Worm (Caenorhabditis elegans) whole organism, late embryonic: ENCODE measurements around the gene clec-121.

Experiments used
- C08G9.2 ChIP-seq: sonication (generic microtip); optimal IDR thresholded peaks from 2 replicates; lab custom pipeline; 2016; ENCODE audit warnings: mild to moderate bottlenecking, missing genetic modification characterization, moderate library complexity, missing compliant biosample characterization
- C38D4.7 ChIP-seq: fragments of 200-800 bp; sonication (Bioruptor generic); optimal IDR thresholded peaks from 2 replicates; lab custom pipeline; 2018; ENCODE audit warnings: mild to moderate bottlenecking, missing genetic modification characterization, moderate library complexity, missing compliant biosample characterization
- F13H6.1 ChIP-seq: sonication (generic microtip); optimal IDR thresholded peaks from 2 replicates; lab custom pipeline; 2016; ENCODE audit warnings: missing genetic modification characterization, missing compliant biosample characterization
- K02D7.2 ChIP-seq: sonication (generic microtip); optimal IDR thresholded peaks from 2 replicates; lab custom pipeline; 2017; ENCODE audit warnings: mild to moderate bottlenecking, missing genetic modification characterization, missing compliant biosample characterization
- K09A11.1 ChIP-seq: sonication (generic microtip); optimal IDR thresholded peaks from 2 replicates; lab custom pipeline; 2017; ENCODE audit warnings: antibody characterized with exemption, mild to moderate bottlenecking, missing genetic modification characterization, missing compliant biosample characterization; ENCODE audit not compliant: insufficient read depth
- T23F11.4 ChIP-seq: fragments of 200-800 bp; sonication (Bioruptor generic); optimal IDR thresholded peaks from 2 replicates; lab custom pipeline; 2018; ENCODE audit warnings: mild to moderate bottlenecking, missing genetic modification characterization, missing compliant biosample characterization
- Y22D7AL.16 ChIP-seq: sonication (generic microtip); optimal IDR thresholded peaks from 2 replicates; lab custom pipeline; 2016; ENCODE audit warnings: missing genetic modification characterization, missing compliant biosample characterization
- ahr-1 ChIP-seq: sonication (generic microtip); optimal IDR thresholded peaks from 2 replicates; lab custom pipeline; 2016; ENCODE audit warnings: missing genetic modification characterization, missing compliant biosample characterization
- ama-1 ChIP-seq: fragments of 150-350 bp; optimal IDR thresholded peaks from 2 replicates; lab custom pipeline; 2014
- ceh-14 ChIP-seq: sonication (generic microtip); optimal IDR thresholded peaks from 2 replicates; lab custom pipeline; 2016; ENCODE audit warnings: missing genotype, missing genetic modification characterization, missing compliant biosample characterization
- ceh-19 ChIP-seq: fragments of 200-800 bp; sonication (Bioruptor generic); optimal IDR thresholded peaks from 2 replicates; lab custom pipeline; 2018; ENCODE audit warnings: mild to moderate bottlenecking, missing genetic modification characterization, missing compliant biosample characterization
- ceh-2 ChIP-seq: sonication (generic microtip); optimal IDR thresholded peaks from 2 replicates; lab custom pipeline; 2016; ENCODE audit warnings: missing genotype, missing genetic modification characterization, missing compliant biosample characterization
- ceh-24 ChIP-seq: sonication (generic microtip); optimal IDR thresholded peaks from 2 replicates; lab custom pipeline; 2016; ENCODE audit warnings: mild to moderate bottlenecking, missing genetic modification characterization, missing compliant biosample characterization
- ceh-34 ChIP-seq: sonication (generic microtip); optimal IDR thresholded peaks from 2 replicates; lab custom pipeline; 2016; ENCODE audit warnings: mild to moderate bottlenecking, missing genetic modification characterization, missing compliant biosample characterization
- ceh-45 ChIP-seq: fragments of 200-800 bp; sonication (Bioruptor generic); IDR thresholded peaks from 2 replicates; pipeline ENCODE4 v1.3.6; 2022; ENCODE audit warnings: missing genetic modification reagents, missing genetic modification characterization, missing compliant biosample characterization
- ceh-48 ChIP-seq: sonication (generic microtip); optimal IDR thresholded peaks from 2 replicates; lab custom pipeline; 2016; ENCODE audit warnings: missing genetic modification characterization, inconsistent platforms, missing compliant biosample characterization
- ceh-6 ChIP-seq: fragments of 200-800 bp; sonication (Bioruptor generic); optimal IDR thresholded peaks from 2 replicates; lab custom pipeline; 2018; ENCODE audit warnings: mild to moderate bottlenecking, missing genetic modification characterization, missing compliant biosample characterization
- ceh-9 ChIP-seq: sonication (generic microtip); optimal IDR thresholded peaks from 2 replicates; lab custom pipeline; 2016; ENCODE audit warnings: mild to moderate bottlenecking, missing genetic modification characterization, inconsistent platforms, missing compliant biosample characterization
- che-1 ChIP-seq: sonication (generic microtip); optimal IDR thresholded peaks from 2 replicates; lab custom pipeline; 2016; ENCODE audit warnings: mild to moderate bottlenecking, missing genetic modification characterization, missing compliant biosample characterization
- elt-2 ChIP-seq: sonication (generic microtip); optimal IDR thresholded peaks from 2 replicates; lab custom pipeline; 2016; ENCODE audit warnings: missing genetic modification reagents, missing genetic modification characterization, missing compliant biosample characterization
- elt-4 ChIP-seq: sonication (generic microtip); optimal IDR thresholded peaks from 2 replicates; lab custom pipeline; 2016; ENCODE audit warnings: missing genetic modification characterization, missing compliant biosample characterization
- ets-4 ChIP-seq: sonication (generic microtip); optimal IDR thresholded peaks from 2 replicates; lab custom pipeline; 2016; ENCODE audit warnings: missing genetic modification characterization, missing compliant biosample characterization
- eyg-1 ChIP-seq: sonication (generic microtip); optimal IDR thresholded peaks from 2 replicates; lab custom pipeline; 2016; ENCODE audit warnings: missing genotype, missing genetic modification characterization, missing compliant biosample characterization
- fkh-10 ChIP-seq: fragments of 150-350 bp; optimal IDR thresholded peaks from 2 replicates; lab custom pipeline; 2014; ENCODE audit warnings: missing biosample characterization, missing genetic modification reagents, missing genetic modification characterization
- fkh-6 ChIP-seq: sonication (generic microtip); optimal IDR thresholded peaks from 2 replicates; lab custom pipeline; 2016; ENCODE audit warnings: missing genetic modification characterization, missing compliant biosample characterization
- hlh-13 ChIP-seq: fragments of 200-800 bp; sonication (Bioruptor generic); optimal IDR thresholded peaks from 2 replicates; lab custom pipeline; 2018; ENCODE audit warnings: mild to moderate bottlenecking, missing genetic modification characterization, missing compliant biosample characterization
- hlh-15 ChIP-seq: sonication (generic microtip); optimal IDR thresholded peaks from 2 replicates; lab custom pipeline; 2016; ENCODE audit warnings: missing genetic modification characterization, missing compliant biosample characterization
- hlh-30 ChIP-seq: sonication (generic microtip); optimal IDR thresholded peaks from 2 replicates; lab custom pipeline; 2017; ENCODE audit warnings: antibody characterized with exemption, missing genetic modification characterization, missing compliant biosample characterization; ENCODE audit not compliant: insufficient read depth
- hlh-8 ChIP-seq: sonication (generic microtip); optimal IDR thresholded peaks from 2 replicates; lab custom pipeline; 2016; ENCODE audit warnings: missing genotype, missing genetic modification characterization, missing compliant biosample characterization
- lim-6 ChIP-seq: sonication (generic microtip); optimal IDR thresholded peaks from 2 replicates; lab custom pipeline; 2016; ENCODE audit warnings: missing genetic modification characterization, missing compliant biosample characterization
- lin-11 ChIP-seq: fragments of 200-800 bp; sonication (Bioruptor generic); optimal IDR thresholded peaks from 2 replicates; lab custom pipeline; 2018; ENCODE audit warnings: mild to moderate bottlenecking, missing genetic modification characterization, missing compliant biosample characterization
- madf-2 ChIP-seq: sonication (generic microtip); optimal IDR thresholded peaks from 2 replicates; lab custom pipeline; 2017; ENCODE audit warnings: missing genetic modification characterization, missing compliant biosample characterization
- mec-3 ChIP-seq: sonication (generic microtip); optimal IDR thresholded peaks from 2 replicates; lab custom pipeline; 2016; ENCODE audit warnings: borderline replicate concordance, missing genetic modification characterization, missing compliant biosample characterization
- nfya-1 ChIP-seq: sonication (generic microtip); optimal IDR thresholded peaks from 2 replicates; lab custom pipeline; 2017; ENCODE audit warnings: missing genetic modification characterization, mild to moderate bottlenecking, missing compliant biosample characterization, antibody characterized with exemption, moderate library complexity
- nhr-11 ChIP-seq: fragments of 150-350 bp; optimal IDR thresholded peaks from 2 replicates; lab custom pipeline; 2014; ENCODE audit warnings: missing biosample characterization, missing genetic modification characterization
- nhr-232 ChIP-seq: sonication (generic microtip); optimal IDR thresholded peaks from 2 replicates; lab custom pipeline; 2016; ENCODE audit warnings: missing genetic modification characterization, missing compliant biosample characterization
- odd-2 ChIP-seq: sonication (generic microtip); optimal IDR thresholded peaks from 2 replicates; lab custom pipeline; 2017; ENCODE audit warnings: antibody characterized with exemption, mild to moderate bottlenecking, missing genetic modification characterization, missing compliant biosample characterization
- pag-3 ChIP-seq: sonication (generic microtip); optimal IDR thresholded peaks from 2 replicates; lab custom pipeline; 2016; ENCODE audit warnings: missing compliant biosample characterization, missing genetic modification characterization, borderline replicate concordance
- pat-9 ChIP-seq: fragments of 200-800 bp; sonication (Bioruptor generic); optimal IDR thresholded peaks from 2 replicates; lab custom pipeline; 2018; ENCODE audit warnings: mild to moderate bottlenecking, missing genetic modification characterization, moderate library complexity, missing compliant biosample characterization
- pax-1 ChIP-seq: fragments of 150-350 bp; optimal IDR thresholded peaks from 2 replicates; lab custom pipeline; 2014; ENCODE audit warnings: missing biosample characterization, missing genetic modification characterization
- pha-2 ChIP-seq: sonication (generic microtip); optimal IDR thresholded peaks from 2 replicates; lab custom pipeline; 2017; ENCODE audit warnings: mild to moderate bottlenecking, missing genetic modification characterization, missing compliant biosample characterization
- pqm-1 ChIP-seq: sonication (generic microtip); optimal IDR thresholded peaks from 2 replicates; lab custom pipeline; 2016; ENCODE audit warnings: missing genetic modification characterization, missing compliant biosample characterization
- pros-1 ChIP-seq: fragments of 150-350 bp; optimal IDR thresholded peaks from 2 replicates; lab custom pipeline; 2014; ENCODE audit warnings: missing biosample characterization, missing genetic modification reagents, missing genetic modification characterization
- rnt-1 ChIP-seq: sonication (generic microtip); optimal IDR thresholded peaks from 2 replicates; lab custom pipeline; 2016; ENCODE audit warnings: missing genetic modification characterization, missing compliant biosample characterization
- sdc-2 ChIP-seq: sonication (generic microtip); optimal IDR thresholded peaks from 2 replicates; lab custom pipeline; 2016; ENCODE audit warnings: missing genotype, missing genetic modification characterization, missing compliant biosample characterization
- sox-2 ChIP-seq: fragments of 200-800 bp; sonication (Bioruptor generic); IDR thresholded peaks from 2 replicates; pipeline ENCODE4 v1.3.6; 2022; ENCODE audit warnings: missing genetic modification reagents, missing genetic modification characterization, missing compliant biosample characterization
- sox-4 ChIP-seq: sonication (generic microtip); optimal IDR thresholded peaks from 2 replicates; lab custom pipeline; 2017; ENCODE audit warnings: mild to moderate bottlenecking, missing genetic modification characterization, inconsistent platforms, missing compliant biosample characterization
- syd-9 ChIP-seq: sonication (generic microtip); optimal IDR thresholded peaks from 2 replicates; lab custom pipeline; 2016; ENCODE audit warnings: mild to moderate bottlenecking, missing genetic modification characterization, moderate library complexity, missing compliant biosample characterization
- tbx-7 ChIP-seq: sonication (generic microtip); optimal IDR thresholded peaks from 2 replicates; lab custom pipeline; 2016; ENCODE audit warnings: missing genotype, missing genetic modification characterization, missing compliant biosample characterization
- ttx-3 ChIP-seq: sonication (generic microtip); optimal IDR thresholded peaks from 2 replicates; lab custom pipeline; 2016; ENCODE audit warnings: missing genetic modification reagents, missing genetic modification characterization, missing compliant biosample characterization
- unc-42 ChIP-seq: sonication (generic microtip); optimal IDR thresholded peaks from 2 replicates; lab custom pipeline; 2016; ENCODE audit warnings: missing genotype, missing genetic modification characterization, missing compliant biosample characterization
- unc-55 ChIP-seq: sonication (generic microtip); optimal IDR thresholded peaks from 2 replicates; lab custom pipeline; 2017; ENCODE audit warnings: missing biosample characterization, missing genetic modification reagents, missing genetic modification characterization
- unc-86 ChIP-seq: sonication (generic microtip); optimal IDR thresholded peaks from 2 replicates; lab custom pipeline; 2016; ENCODE audit warnings: missing genetic modification characterization, missing compliant biosample characterization
- ztf-16 ChIP-seq: sonication (generic microtip); optimal IDR thresholded peaks from 2 replicates; lab custom pipeline; 2017; ENCODE audit warnings: missing genetic modification characterization, missing compliant biosample characterization

clec-121 gene

ce11 chrII:3055531-3055930, 46.6 kb upstream of the clec-121 start:
- TF ChIP-seq ama-1 (lab: Kevin White, UChicago) (no peak), pqm-1 (tag; lab: Kevin White, UChicago) (no peak), pax-1 (tag; lab: Kevin White, UChicago) (no peak), nfya-1 (tag; lab: Kevin White, UChicago) (peak; percentile 67), odd-2 (tag; lab: Kevin White, UChicago) (no peak), hlh-8 (tag; lab: Kevin White, UChicago) (no peak), hlh-15 (tag; lab: Kevin White, UChicago) (no peak), ceh-9 (tag; lab: Kevin White, UChicago) (no peak), sdc-2 (tag; lab: Kevin White, UChicago) (peak; percentile 43), pros-1 (tag; lab: Kevin White, UChicago) (peak; percentile 60), Y22D7AL.16 (tag; lab: Kevin White, UChicago) (no peak), syd-9 (tag; lab: Kevin White, UChicago) (no peak), unc-86 (no peak), nhr-11 (tag; lab: Kevin White, UChicago) (no peak), sox-2 (no peak), pat-9 (tag; lab: Kevin White, UChicago) (no peak), C38D4.7 (GFP tag; lab: Kevin White, UChicago) (no peak), ceh-34 (tag; lab: Kevin White, UChicago) (peak; percentile 45), ets-4 (tag; lab: Kevin White, UChicago) (no peak), fkh-6 (tag; lab: Kevin White, UChicago) (peak; percentile 48), ceh-6 (GFP tag; lab: Kevin White, UChicago) (no peak), ceh-24 (tag; lab: Kevin White, UChicago) (no peak), T23F11.4 (no peak), ttx-3 (tag; lab: Kevin White, UChicago) (no peak), K09A11.1 (tag; lab: Kevin White, UChicago) (no peak), che-1 (tag; lab: Kevin White, UChicago) (no peak), hlh-30 (tag; lab: Kevin White, UChicago) (peak; percentile 67), hlh-13 (GFP tag; lab: Kevin White, UChicago) (no peak), elt-2 (no peak), ceh-48 (tag; lab: Kevin White, UChicago) (no peak), ceh-14 (tag; lab: Kevin White, UChicago) (peak; percentile 66), eyg-1 (tag; lab: Kevin White, UChicago) (no peak), K02D7.2 (tag; lab: Kevin White, UChicago) (no peak), pag-3 (no peak), ahr-1 (tag; lab: Kevin White, UChicago) (no peak), ztf-16 (no peak), mec-3 (tag; lab: Kevin White, UChicago) (no peak), lim-6 (tag; lab: Kevin White, UChicago) (no peak), ceh-45 (GFP tag; lab: Robert Waterston, UW) (no peak), tbx-7 (tag; lab: Kevin White, UChicago) (no peak), nhr-232 (tag; lab: Kevin White, UChicago) (peak; percentile 24), elt-4 (tag; lab: Kevin White, UChicago) (no peak), madf-2 (tag; lab: Kevin White, UChicago) (no peak), lin-11 (tag; lab: Kevin White, UChicago) (no peak), ceh-19 (GFP tag; lab: Kevin White, UChicago) (peak; percentile 0), ceh-2 (tag; lab: Kevin White, UChicago) (no peak), pha-2 (no peak), fkh-10 (no peak), C08G9.2 (peak; percentile 46), unc-42 (peak; percentile 58), rnt-1 (tag; lab: Kevin White, UChicago) (no peak), unc-55 (GFP tag; lab: Kevin White, UChicago) (no peak), sox-4 (tag; lab: Kevin White, UChicago) (peak; percentile 25), F13H6.1 (tag; lab: Kevin White, UChicago) (no peak)
